Worm (Caenorhabditis elegans) whole organism, L4/young adult: ENCODE measurements around the gene Y41E3.1.

ENCODE experiments used
- W03F9.2 ChIP-seq: fragments of 150-350 bp; optimal IDR thresholded peaks from 2 replicates; lab custom pipeline; 2014; ENCODE audit warnings: missing biosample characterization, missing genetic modification characterization
- dao-5 ChIP-seq: sonication (generic microtip); optimal IDR thresholded peaks from 2 replicates; lab custom pipeline; 2016; ENCODE audit warnings: missing genotype, missing genetic modification characterization, moderate library complexity, missing compliant biosample characterization
- him-1 ChIP-seq: sonication (generic microtip); optimal IDR thresholded peaks from 2 replicates; lab custom pipeline; 2016; ENCODE audit warnings: missing genotype, missing genetic modification reagents, missing genetic modification characterization, missing compliant biosample characterization

DNA sequence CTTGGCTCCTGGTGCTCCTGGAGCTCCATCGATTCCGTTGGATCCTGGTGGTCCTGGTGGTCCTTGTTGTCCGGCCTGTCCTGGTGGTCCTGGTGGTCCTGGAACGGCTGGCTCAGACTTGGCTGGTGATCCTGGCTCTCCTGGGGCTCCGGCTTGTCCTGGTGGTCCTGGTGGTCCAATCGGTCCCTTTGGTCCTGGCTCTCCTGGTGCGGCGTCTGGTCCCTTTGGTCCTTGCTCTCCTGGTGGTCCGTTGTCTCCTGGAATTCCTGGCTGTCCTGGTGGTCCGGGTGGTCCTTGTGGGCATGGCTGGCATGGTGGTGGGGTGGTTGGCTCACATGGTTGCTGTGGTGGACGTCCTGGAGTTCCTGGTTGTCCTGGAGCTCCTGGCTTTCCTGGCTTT, 27.2 kb upstream of the Y41E3.1 start:
- no peak for TF ChIP-seq W03F9.2 (tag; lab: Kevin White, UChicago)
- TF ChIP-seq dao-5: no peak
- no peak for TF ChIP-seq him-1 (tag; lab: Kevin White, UChicago)
